Worm (Caenorhabditis elegans) whole organism, L3 larva: ENCODE measurements around the gene F38E9.1.

Experiments
- ama-1 ChIP-seq: fragments of 150-350 bp; optimal IDR thresholded peaks from 2 replicates; lab custom pipeline; 2018
- ceh-28 ChIP-seq: fragments of 150-350 bp; optimal IDR thresholded peaks from 2 replicates; lab custom pipeline; 2014; ENCODE audit warnings: missing biosample characterization, missing genetic modification reagents, missing genetic modification characterization
- elt-1 ChIP-seq: fragments of 150-350 bp; optimal IDR thresholded peaks from 2 replicates; lab custom pipeline; 2014; ENCODE audit warnings: missing biosample characterization, missing genetic modification characterization
- fos-1 ChIP-seq: fragments of 150-350 bp; optimal IDR thresholded peaks from 2 replicates; lab custom pipeline; 2014; ENCODE audit warnings: missing biosample characterization, missing genetic modification characterization
- nhr-11 ChIP-seq: fragments of 150-350 bp; optimal IDR thresholded peaks from 2 replicates; lab custom pipeline; 2014; ENCODE audit warnings: missing biosample characterization, missing genetic modification characterization
- nhr-77 ChIP-seq: fragments of 150-350 bp; optimal IDR thresholded peaks from 2 replicates; lab custom pipeline; 2014; ENCODE audit warnings: missing biosample characterization, missing genetic modification characterization

DNA sequence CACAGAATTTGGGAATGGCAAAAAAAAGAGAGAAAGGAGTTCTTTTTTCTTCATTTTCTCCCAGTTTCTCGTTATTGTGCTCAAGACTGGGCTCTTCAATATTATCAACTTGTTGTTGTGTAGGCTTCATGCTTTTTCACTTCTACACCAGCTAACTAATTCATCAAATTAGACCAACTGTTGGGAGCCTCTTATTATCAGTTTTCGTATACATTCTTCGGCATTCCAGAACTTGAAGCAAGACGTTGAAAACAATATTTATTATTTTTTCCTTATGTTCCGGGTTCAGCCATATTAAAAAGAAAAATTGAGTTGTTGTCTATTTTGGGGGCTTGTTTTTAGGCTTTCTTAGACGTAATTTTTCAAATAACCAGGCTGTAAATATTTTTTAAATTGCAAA, 12.1 kb downstream of the F38E9.1 start:
- TF ChIP-seq elt-1 (tag; lab: Kevin White, UChicago) (no peak), ceh-28 (no peak), nhr-77 (tag; lab: Kevin White, UChicago) (no peak), nhr-11 (tag; lab: Kevin White, UChicago) (no peak), ama-1 (lab: Kevin White, UChicago) (no peak), fos-1 (tag; lab: Kevin White, UChicago) (no peak)
